Worm (Caenorhabditis elegans): Measurements from ENCODE around the gene fbxc-51.

The fbxc-51 gene

DNA sequence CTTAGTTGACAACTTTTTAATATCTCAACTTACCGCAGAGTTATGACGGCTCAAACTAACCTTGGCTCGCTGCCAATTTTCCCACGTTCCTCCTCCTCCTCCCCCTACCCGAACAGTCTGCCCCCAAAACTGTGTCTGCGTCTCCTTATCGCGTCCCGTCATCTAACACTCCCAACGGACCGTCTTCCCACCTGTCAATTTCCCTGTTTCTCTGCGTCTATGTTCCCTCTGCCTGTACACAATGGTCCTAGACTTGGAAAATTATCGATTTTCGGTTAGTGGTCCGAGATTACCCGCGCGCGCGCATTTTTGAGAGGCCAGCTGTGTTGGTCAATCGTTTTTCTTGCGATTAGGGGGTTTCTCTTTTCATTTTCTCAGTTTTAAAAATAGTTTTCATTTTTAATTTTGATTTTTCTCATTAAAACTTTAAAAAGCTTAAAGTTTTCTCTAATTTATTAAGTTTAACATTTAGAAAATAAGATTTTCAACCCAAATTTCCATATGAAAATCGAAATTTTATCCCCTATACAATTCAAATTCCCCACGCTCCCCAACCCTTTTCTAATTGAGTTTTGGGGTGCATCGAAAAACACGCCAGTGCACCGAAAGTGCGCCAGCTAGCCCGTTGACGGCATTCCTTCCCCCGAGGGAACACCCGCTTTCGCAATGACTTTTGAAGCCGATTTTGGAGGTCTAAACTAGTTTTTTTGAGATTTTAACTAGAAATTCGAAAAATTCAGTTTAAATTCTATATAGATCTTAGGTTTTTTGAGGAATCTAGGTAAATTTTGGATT is 4.6 kb downstream of the fbxc-51 start, which contains the start of gene alg-2 (continued):
- no peak for TF ChIP-seq egl-13 (tag; optimal IDR thresholded peaks at IDR 0.05)
- TF ChIP-seq mep-1 (tag; optimal IDR thresholded peaks at IDR 0.05): peak; percentile 75
- TF ChIP-seq rnt-1 (tag; optimal IDR thresholded peaks at IDR 0.05): peak; percentile 60
- peak; percentile 53 for TF ChIP-seq nhr-71 (tag; optimal IDR thresholded peaks at IDR 0.05)
- peak; percentile 38 to 57 for TF ChIP-seq lsy-2 (tag; optimal IDR thresholded peaks at IDR 0.05)
- no peak for TF ChIP-seq ceh-63 (GFP tag; optimal IDR thresholded peaks at IDR 0.05)
- peak; percentile 43 for TF ChIP-seq snu-23 (GFP tag; optimal IDR thresholded peaks at IDR 0.05)

DNA sequence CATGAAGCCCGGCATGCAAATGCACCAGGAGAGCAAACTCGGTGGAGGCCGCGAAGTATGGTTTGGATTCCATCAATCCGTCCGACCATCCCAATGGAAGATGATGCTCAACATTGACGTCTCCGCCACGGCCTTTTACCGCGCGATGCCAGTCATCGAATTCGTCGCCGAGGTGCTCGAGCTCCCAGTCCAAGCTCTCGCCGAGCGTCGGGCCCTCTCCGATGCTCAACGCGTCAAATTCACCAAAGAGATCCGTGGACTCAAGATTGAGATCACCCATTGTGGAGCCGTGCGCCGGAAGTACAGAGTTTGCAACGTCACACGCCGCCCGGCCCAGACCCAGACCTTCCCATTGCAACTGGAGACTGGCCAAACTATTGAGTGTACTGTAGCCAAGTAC is 7.1 kb downstream of the fbxc-51 start:
- TF ChIP-seq dsc-1 (tag; optimal IDR thresholded peaks at IDR 0.05): no peak
- TF ChIP-seq Y116A8C.19 (tag; optimal IDR thresholded peaks at IDR 0.05; ENCODE audit: borderline replicate concordance): no peak
- no peak for TF ChIP-seq fkh-4 (tag; optimal IDR thresholded peaks at IDR 0.05; ENCODE audit: borderline replicate concordance)
- TF ChIP-seq fkh-8 (tag; optimal IDR thresholded peaks at IDR 0.05): no peak
- no peak for TF ChIP-seq skn-1 (tag; optimal IDR thresholded peaks at IDR 0.05)
- no peak for TF ChIP-seq rnt-1 (tag; optimal IDR thresholded peaks at IDR 0.05)
- TF ChIP-seq hpl-2 (GFP tag; optimal IDR thresholded peaks at IDR 0.05): no peak

DNA sequence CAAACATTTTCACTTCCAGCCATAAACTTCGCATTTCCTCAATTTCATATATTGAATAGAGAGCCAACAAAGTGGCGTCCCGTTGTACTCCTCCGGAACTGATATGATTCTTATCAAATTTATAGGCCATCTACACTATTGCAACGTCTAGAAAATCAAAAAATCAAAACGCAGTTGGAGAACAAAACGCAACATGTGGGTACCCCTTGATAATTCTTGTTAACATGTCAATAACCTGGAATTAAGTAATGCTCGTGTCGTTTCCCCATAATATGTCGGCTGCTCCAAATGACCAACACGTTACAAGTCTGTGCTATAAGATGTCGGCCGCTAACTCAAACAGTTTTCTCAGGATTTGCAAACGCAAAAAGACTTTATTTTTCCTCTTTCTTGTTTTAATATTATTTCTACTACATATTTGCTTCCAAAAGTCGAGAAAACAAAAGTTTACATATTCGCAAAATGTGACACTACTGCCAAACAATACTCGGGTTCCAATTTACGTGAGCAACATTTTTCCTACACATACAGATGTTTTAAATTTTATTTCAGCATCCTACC is 12.1 kb downstream of the fbxc-51 start:
- TF ChIP-seq elt-2 (tag; optimal IDR thresholded peaks at IDR 0.05) (peak; percentile 79), nhr-20 (tag; optimal IDR thresholded peaks at IDR 0.05) (peak; percentile 21), ztf-11 (tag; optimal IDR thresholded peaks at IDR 0.05) (no peak)

DNA sequence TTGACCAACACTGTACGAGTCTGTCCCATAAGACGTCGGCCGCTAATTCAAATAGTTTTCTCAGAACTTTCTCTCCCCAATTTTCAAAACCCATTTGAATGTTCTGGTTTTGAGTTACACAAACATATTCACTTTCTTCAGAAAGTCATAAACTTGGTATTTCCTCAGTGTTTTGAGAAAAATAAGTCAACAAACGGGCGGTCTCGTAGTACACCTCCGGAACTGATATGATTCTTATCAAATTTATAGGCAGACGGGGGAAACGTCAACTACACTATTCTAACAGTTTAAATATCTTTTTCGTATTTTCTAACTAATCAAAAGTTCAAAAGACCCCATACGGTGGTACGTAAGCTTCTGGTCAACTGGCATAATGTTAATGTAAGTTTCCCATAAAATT is 15.6 kb downstream of the fbxc-51 start:
- TF ChIP-seq elt-2 (tag; optimal IDR thresholded peaks at IDR 0.05) (peak; percentile 38), nhr-19 (GFP tag; conservative IDR thresholded peaks at IDR 0.05) (no peak), efl-1 (optimal IDR thresholded peaks at IDR 0.05) (no peak), efl-1 (GFP tag; optimal IDR thresholded peaks at IDR 0.05 in 1 of 2) (no peak), nhr-20 (tag; optimal IDR thresholded peaks at IDR 0.05) (peak; percentile 44), jun-1 (tag; optimal IDR thresholded peaks at IDR 0.05) (no peak)

DNA sequence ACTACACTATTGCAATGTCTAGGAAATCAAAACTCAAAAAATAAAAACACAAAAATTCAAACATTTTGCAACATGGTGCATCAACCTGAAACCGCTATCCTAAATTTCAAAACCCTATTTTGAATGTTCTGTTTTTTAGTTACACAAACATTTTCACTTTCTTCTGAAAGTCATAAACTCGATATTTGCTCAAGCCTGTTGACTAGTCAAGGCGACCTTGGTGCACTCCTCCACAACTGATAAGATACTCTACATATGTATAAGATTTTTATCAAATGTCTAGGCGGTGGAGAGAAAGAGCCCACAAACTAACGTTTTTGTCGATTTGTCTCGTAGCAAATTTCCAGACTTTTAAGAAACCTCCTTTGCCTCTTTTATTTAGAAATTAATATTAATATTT is 19.4 kb downstream of the fbxc-51 start, which contains the start of gene T07D3.4:
Gene T07D3.4 (plus strand): TSS at position 286 of the 400 bp plus-strand sequence.
- TF ChIP-seq nhr-20 (tag; optimal IDR thresholded peaks at IDR 0.05) (peak; percentile 31), lin-35 (GFP tag; optimal IDR thresholded peaks at IDR 0.05) (peak in 1 of 2 experiments; percentile 14), elt-2 (tag; optimal IDR thresholded peaks at IDR 0.05) (peak; percentile 83), nhr-85 (tag) (no peak), snu-23 (GFP tag; optimal IDR thresholded peaks at IDR 0.05) (no peak), aha-1 (tag; optimal IDR thresholded peaks at IDR 0.05) (no peak), sptf-1 (tag; optimal IDR thresholded peaks at IDR 0.05) (no peak), sup-37 (GFP tag; optimal IDR thresholded peaks at IDR 0.05) (no peak), aly-2 (tag; optimal IDR thresholded peaks at IDR 0.05) (no peak)

DNA sequence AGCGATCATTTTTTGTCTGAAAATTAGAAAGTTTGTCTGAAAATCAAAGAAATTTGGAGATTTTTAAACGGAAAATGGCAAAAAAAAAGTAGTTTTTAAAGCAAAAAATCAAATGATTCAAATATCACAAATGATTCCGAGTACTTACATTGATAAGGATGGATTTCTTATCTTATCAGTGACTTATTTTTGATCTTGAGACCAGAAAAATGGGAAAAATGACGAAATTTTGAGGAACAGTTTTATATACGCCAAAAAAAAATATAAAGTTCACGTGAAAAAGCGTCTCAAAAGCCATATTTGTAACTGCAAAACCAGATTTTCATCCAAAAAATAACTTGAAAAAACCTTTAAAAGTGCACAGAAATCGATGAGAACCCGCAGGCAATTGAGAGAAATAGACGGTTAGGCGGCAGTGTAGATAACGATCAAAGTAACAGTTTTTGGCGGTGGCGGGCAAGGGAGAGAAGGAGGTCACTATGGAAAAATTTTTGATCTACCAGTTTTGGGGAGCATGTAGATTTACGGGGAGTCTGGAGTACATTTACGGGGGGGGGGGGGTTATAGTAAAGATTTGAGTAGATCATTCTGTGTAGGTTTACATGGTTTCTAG is 32.2 kb downstream of the fbxc-51 start, which contains the start of gene T07D3.9:
Gene T07D3.9 (minus strand): TSS at position 194 of the 613 bp plus-strand sequence.
- TF ChIP-seq nhr-20 (tag; optimal IDR thresholded peaks at IDR 0.05) (peak; percentile 12), snpc-4 (tag; optimal IDR thresholded peaks at IDR 0.05) (no peak), blmp-1 (tag; optimal IDR thresholded peaks at IDR 0.05) (peak; percentile 11), elt-2 (tag; optimal IDR thresholded peaks at IDR 0.05) (peak; percentile 97), ceh-90 (tag; optimal IDR thresholded peaks at IDR 0.05) (no peak), elt-3 (tag; optimal IDR thresholded peaks at IDR 0.05) (peak in 5 of 6 experiments; percentile 46 to 97 (median 51)), tlp-1 (tag; optimal IDR thresholded peaks at IDR 0.05) (peak; percentile 59), xbp-1 (tag; optimal IDR thresholded peaks at IDR 0.05) (no peak), lin-13 (GFP tag; optimal IDR thresholded peaks at IDR 0.05) (no peak)

Data from whole organism, L1 larva.